Worm (Caenorhabditis elegans): ENCODE measurements around the gene F25E5.9.

The F25E5.9 gene

DNA sequence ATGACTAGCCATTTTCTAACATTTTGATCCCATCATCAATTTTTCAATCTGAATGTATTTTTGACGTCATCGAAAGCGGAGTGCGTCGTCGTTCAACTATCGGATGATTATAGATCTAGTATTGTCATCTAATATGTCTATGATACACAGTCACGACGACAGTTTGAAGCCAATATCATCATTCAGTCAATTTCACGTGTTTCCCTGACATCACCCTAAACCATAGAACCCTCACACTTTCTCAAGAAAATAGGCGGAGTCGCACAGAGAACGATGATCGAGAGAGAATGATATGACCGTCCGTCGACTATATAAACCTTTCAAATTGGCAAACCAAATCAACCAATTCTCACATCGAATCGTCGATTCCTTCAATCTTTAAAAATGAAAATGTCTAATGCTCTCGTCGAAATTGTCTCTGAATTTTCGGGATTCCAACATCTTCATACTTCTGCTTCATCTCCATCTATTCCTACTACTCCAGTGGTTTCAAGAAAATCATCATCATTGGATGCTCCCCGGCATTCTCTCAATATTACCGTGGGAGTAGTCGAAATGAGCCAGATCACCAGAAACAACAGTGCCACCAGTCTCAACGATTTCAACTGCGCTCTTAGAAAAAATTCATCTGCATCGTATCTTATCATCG lies 21.8 kb downstream of the F25E5.9 start, which contains the start of gene F18E3.13 (continued):
- TF ChIP-seq ceh-79 (tag; optimal IDR thresholded peaks at IDR 0.05) (no peak), Y53G8AR.9 (GFP tag; conservative IDR thresholded peaks at IDR 0.05) (0 out of 2 replicates have a peak, but pooled peaks have one; percentile 33), ztf-6 (GFP tag; IDR thresholded peaks at IDR 0.05) (no peak), snpc-3.4 (tag; optimal IDR thresholded peaks at IDR 0.05) (no peak)

DNA sequence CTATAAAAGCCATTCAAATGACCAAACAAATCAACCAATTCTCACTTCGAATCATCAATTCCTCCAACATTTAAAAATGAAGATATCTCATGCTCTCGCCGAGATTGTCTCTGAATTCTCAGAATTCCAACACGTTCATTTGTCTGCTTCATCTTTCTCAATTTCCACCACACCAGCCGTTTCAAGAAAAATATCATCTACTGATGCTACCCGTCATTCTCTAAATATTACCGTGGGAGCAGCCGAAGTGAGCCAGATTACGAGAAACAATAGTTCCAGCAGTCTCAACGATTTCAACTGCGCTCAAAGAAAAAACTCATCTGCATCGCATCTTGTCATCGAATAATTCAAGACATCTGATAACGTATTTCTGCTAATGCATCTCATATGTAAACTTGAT lies 22.8 kb downstream of the F25E5.9 start, which contains the start of gene F18E3.12:
Gene F18E3.12 (plus strand): TSS at position 77 of the 400 bp plus-strand sequence.
- TF ChIP-seq rcor-1 (GFP tag; IDR thresholded peaks at IDR 0.05) (no peak), ama-1 (optimal IDR thresholded peaks at IDR 0.05) (peak; percentile 94), ama-1 (GFP tag; optimal IDR thresholded peaks at IDR 0.05) (no peak)

DNA sequence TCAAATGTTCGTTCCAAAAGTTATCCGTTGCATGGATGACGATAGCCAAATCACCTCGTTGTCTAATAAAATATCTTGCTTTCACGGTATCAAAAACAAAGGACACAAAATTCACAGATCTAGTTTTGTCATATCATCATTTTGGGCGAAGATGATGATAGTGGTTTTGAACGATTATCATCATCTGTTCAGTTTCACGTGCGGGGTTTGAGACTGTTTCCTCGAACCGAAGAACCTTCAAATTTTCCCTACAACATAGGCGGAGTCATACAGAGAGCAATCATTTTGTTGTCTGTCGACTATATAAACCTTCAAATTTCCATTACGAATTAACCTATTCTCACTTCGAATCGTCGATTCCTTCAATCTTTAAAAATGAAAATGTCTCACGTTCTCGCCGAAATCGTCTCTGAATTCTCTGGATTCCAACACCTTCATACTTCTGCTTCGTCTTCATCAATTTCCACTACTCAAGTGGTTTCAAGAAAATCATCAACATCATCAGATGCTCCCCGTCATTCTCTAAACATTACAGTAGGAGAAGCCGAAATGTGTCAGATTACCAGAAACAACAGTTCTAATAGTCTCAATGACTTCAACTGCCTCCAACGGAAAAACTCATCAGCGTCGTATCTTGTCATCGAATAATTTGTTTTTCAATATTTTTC lies 24.5 kb downstream of the F25E5.9 start, which contains the start of gene F18E3.11:
Gene F18E3.11 (plus strand): TSS at position 376 of the 668 bp plus-strand sequence.
- TF ChIP-seq B0019.2 (GFP tag; conservative IDR thresholded peaks at IDR 0.05) (no peak), dpff-1 (tag; optimal IDR thresholded peaks at IDR 0.05) (no peak), F52B5.7 (tag; optimal IDR thresholded peaks at IDR 0.05) (no peak), C06A6.2 (GFP tag; conservative IDR thresholded peaks at IDR 0.05) (0 out of 2 replicates have a peak, but pooled peaks have one; percentile 15), ama-1 (optimal IDR thresholded peaks at IDR 0.05) (peak; percentile 97), ama-1 (GFP tag; optimal IDR thresholded peaks at IDR 0.05) (no peak), lin-40 (tag; optimal IDR thresholded peaks at IDR 0.05) (peak; percentile 48), ceh-79 (tag; optimal IDR thresholded peaks at IDR 0.05) (no peak), ztf-26 (tag; optimal IDR thresholded peaks at IDR 0.05) (peak; percentile 57)

DNA sequence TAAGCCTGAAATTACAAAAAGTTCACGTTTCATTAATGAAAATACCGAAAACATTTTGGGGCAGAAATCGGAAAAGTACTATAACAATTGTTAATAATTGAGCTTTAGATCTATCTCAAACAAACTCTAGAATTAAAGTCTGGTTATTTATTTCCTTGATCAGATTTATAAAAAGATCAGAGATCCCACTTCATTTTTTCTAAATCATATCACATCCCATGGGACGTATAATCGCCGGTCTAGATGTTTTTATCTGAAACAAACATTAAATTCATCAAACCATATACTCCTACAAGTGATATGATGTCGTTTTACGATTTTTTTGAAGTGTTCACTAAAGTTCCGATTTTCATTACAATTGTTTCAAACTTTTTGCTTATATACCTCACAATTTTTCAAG lies 26.0 kb downstream of the F25E5.9 start, which contains the start of gene str-41:
Gene str-41 (plus strand): TSS at position 301 of the 400 bp plus-strand sequence.
- TF ChIP-seq lsy-27 (tag; optimal IDR thresholded peaks at IDR 0.05; ENCODE audit: borderline replicate concordance, insufficient read depth): no peak
- TF ChIP-seq attf-6 (GFP tag; IDR thresholded peaks at IDR 0.05): no peak
- TF ChIP-seq efl-1 (GFP tag; optimal IDR thresholded peaks at IDR 0.05): no peak
- no peak for TF ChIP-seq madf-10 (tag; optimal IDR thresholded peaks at IDR 0.05)
- TF ChIP-seq attf-5 (GFP tag; optimal IDR thresholded peaks at IDR 0.05): no peak
- TF ChIP-seq snpc-1.1 (tag; optimal IDR thresholded peaks at IDR 0.05; ENCODE audit: insufficient read depth): no peak
- TF ChIP-seq B0261.1 (tag; optimal IDR thresholded peaks at IDR 0.05): no peak
- no peak for TF ChIP-seq somi-1 (GFP tag; optimal IDR thresholded peaks at IDR 0.05)
- no peak for TF ChIP-seq F33H1.4 (GFP tag; IDR thresholded peaks at IDR 0.05)
- no peak for TF ChIP-seq lir-1 (GFP tag; conservative IDR thresholded peaks at IDR 0.05)
- TF ChIP-seq F37B4.10 (GFP tag; IDR thresholded peaks at IDR 0.05): no peak
- TF ChIP-seq die-1 (tag; optimal IDR thresholded peaks at IDR 0.05): no peak
- TF ChIP-seq unc-62 (GFP tag; optimal IDR thresholded peaks at IDR 0.05): no peak
- no peak for TF ChIP-seq tlf-1 (GFP tag; optimal IDR thresholded peaks at IDR 0.05)
- no peak for TF ChIP-seq dox-1 (GFP tag; IDR thresholded peaks at IDR 0.05)
- no peak for TF ChIP-seq ztf-3 (GFP tag; optimal IDR thresholded peaks at IDR 0.05)
- no peak for TF ChIP-seq chd-7 (tag; optimal IDR thresholded peaks at IDR 0.05)

DNA sequence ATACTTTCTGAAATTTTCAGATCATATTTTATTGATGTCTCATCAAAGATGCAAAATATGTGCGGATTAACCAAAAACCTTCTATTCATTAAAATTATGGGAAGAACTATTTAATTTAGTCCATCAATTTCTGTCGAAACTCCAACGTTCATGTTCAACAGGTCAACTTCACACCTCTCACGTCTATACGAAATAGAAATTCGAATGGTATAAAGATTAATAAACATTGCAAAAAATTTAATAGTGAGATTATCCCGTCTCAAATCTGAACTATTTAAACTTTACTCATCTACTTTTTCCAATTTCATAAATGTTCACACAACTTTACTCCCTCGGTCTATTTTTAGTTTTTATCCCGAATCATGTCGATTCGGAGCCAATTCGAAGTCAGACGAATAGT lies 28.1 kb downstream of the F25E5.9 start, which contains the start of gene R13D7.2:
Gene R13D7.2 (plus strand): TSS at position 301 of the 400 bp plus-strand sequence.
- TF ChIP-seq ceh-40 (GFP tag; IDR thresholded peaks at IDR 0.05) (no peak), nhr-179 (tag; optimal IDR thresholded peaks at IDR 0.05) (no peak), ama-1 (optimal IDR thresholded peaks at IDR 0.05) (no peak), ama-1 (GFP tag; optimal IDR thresholded peaks at IDR 0.05) (no peak), tbx-9 (tag; optimal IDR thresholded peaks at IDR 0.05; ENCODE audit: borderline replicate concordance) (no peak), hlh-12 (tag; optimal IDR thresholded peaks at IDR 0.05) (no peak), chd-7 (tag; optimal IDR thresholded peaks at IDR 0.05) (no peak), madf-3 (GFP tag; IDR thresholded peaks at IDR 0.05) (no peak), rpc-1 (optimal IDR thresholded peaks at IDR 0.05) (no peak), rpc-1 (tag; optimal IDR thresholded peaks at IDR 0.05) (no peak), mes-4 (tag; optimal IDR thresholded peaks at IDR 0.05) (no peak), ztf-22 (GFP tag; optimal IDR thresholded peaks at IDR 0.05) (no peak)

All from whole organism, young adult.